Worm (Caenorhabditis elegans) whole organism, young adult: ENCODE data around the gene F18E3.12.

ENCODE experiments used
- B0019.2 ChIP-seq: fragments of 200-800 bp; sonication (Bioruptor generic); conservative IDR thresholded peaks from 2 replicates; pipeline ENCODE4 v1.3.6; 2022; ENCODE audit warnings: missing genetic modification reagents, missing genetic modification characterization, missing compliant biosample characterization
- B0261.1 ChIP-seq: sonication (generic microtip); optimal IDR thresholded peaks from 2 replicates; lab custom pipeline; 2016; ENCODE audit warnings: mild to moderate bottlenecking, missing genetic modification characterization, moderate library complexity, missing compliant biosample characterization
- F22D6.2 ChIP-seq: sonication (generic microtip); optimal IDR thresholded peaks from 2 replicates; lab custom pipeline; 2016; ENCODE audit warnings: mild to moderate bottlenecking, missing genetic modification characterization, missing compliant biosample characterization
- Y53F4B.3 ChIP-seq: fragments of 200-800 bp; sonication (Bioruptor generic); IDR thresholded peaks from 2 replicates; pipeline ENCODE4 v1.3.6; 2022; ENCODE audit warnings: missing genetic modification reagents, missing genetic modification characterization, missing compliant biosample characterization
- Y67H2A.10 ChIP-seq: fragments of 200-800 bp; sonication (Bioruptor generic); conservative IDR thresholded peaks from 2 replicates; pipeline ENCODE4 v1.3.6; 2022; ENCODE audit warnings: missing genetic modification reagents, missing genetic modification characterization, missing compliant biosample characterization
- Y79H2A.3 ChIP-seq: fragments of 200-800 bp; sonication (Bioruptor generic); conservative IDR thresholded peaks from 2 replicates; pipeline ENCODE4 v1.3.6; 2022; ENCODE audit warnings: missing genetic modification reagents, missing genetic modification characterization, missing compliant biosample characterization
- Y95B8A.8 ChIP-seq: fragments of 200-800 bp; sonication (Bioruptor generic); IDR thresholded peaks from 2 replicates; pipeline ENCODE4 v1.3.6; 2022; ENCODE audit warnings: missing genetic modification reagents, missing genetic modification characterization, missing compliant biosample characterization
- athp-1 ChIP-seq: sonication (generic microtip); optimal IDR thresholded peaks from 2 replicates; lab custom pipeline; 2017; ENCODE audit warnings: mild to moderate bottlenecking, missing genetic modification characterization, missing compliant biosample characterization
- attf-3 ChIP-seq: fragments of 200-800 bp; sonication (Bioruptor generic); conservative IDR thresholded peaks from 2 replicates; pipeline ENCODE4 v1.3.6; 2022; ENCODE audit warnings: missing genetic modification reagents, missing genetic modification characterization, missing compliant biosample characterization
- attf-5 ChIP-seq: fragments of 200-800 bp; sonication (Bioruptor generic); optimal IDR thresholded peaks from 2 replicates; lab custom pipeline; 2018; ENCODE audit warnings: mild to moderate bottlenecking, missing genetic modification characterization, missing compliant biosample characterization
- ceh-40 ChIP-seq: fragments of 200-800 bp; sonication (Bioruptor generic); IDR thresholded peaks from 2 replicates; pipeline ENCODE4 v1.3.6; 2022; ENCODE audit warnings: missing genetic modification characterization, missing compliant biosample characterization
- ceh-58 ChIP-seq: fragments of 200-800 bp; sonication (Bioruptor generic); IDR thresholded peaks from 2 replicates; pipeline ENCODE4 v1.3.6; 2022; ENCODE audit warnings: missing genetic modification characterization, missing compliant biosample characterization
- ceh-79 ChIP-seq: sonication (generic microtip); optimal IDR thresholded peaks from 2 replicates; lab custom pipeline; 2017; ENCODE audit warnings: mild to moderate bottlenecking, missing genetic modification characterization, missing compliant biosample characterization
- ceh-91 ChIP-seq: fragments of 200-800 bp; sonication (Bioruptor generic); IDR thresholded peaks from 2 replicates; pipeline ENCODE4 v1.3.6; 2022; ENCODE audit warnings: missing genetic modification reagents, missing genetic modification characterization, missing compliant biosample characterization
- die-1 ChIP-seq: sonication (generic microtip); optimal IDR thresholded peaks from 2 replicates; lab custom pipeline; 2016; ENCODE audit warnings: missing genotype, mild to moderate bottlenecking, missing genetic modification characterization, missing compliant biosample characterization
- efl-1 ChIP-seq: fragments of 150-350 bp; optimal IDR thresholded peaks from 2 replicates; lab custom pipeline; 2014; ENCODE audit warnings: missing biosample characterization, missing genetic modification reagents, missing genetic modification characterization
- ekl-4 ChIP-seq: fragments of 200-800 bp; sonication (Bioruptor generic); IDR thresholded peaks from 2 replicates; pipeline ENCODE4 v1.3.6; 2022; ENCODE audit warnings: missing genetic modification reagents, missing genetic modification characterization, missing compliant biosample characterization
- fkh-3 ChIP-seq: sonication (generic microtip); optimal IDR thresholded peaks from 2 replicates; lab custom pipeline; 2016; ENCODE audit warnings: mild to moderate bottlenecking, missing genetic modification characterization, missing compliant biosample characterization
- gei-17 ChIP-seq: fragments of 200-800 bp; sonication (Bioruptor generic); optimal IDR thresholded peaks from 2 replicates; lab custom pipeline; 2018; ENCODE audit warnings: mild to moderate bottlenecking, missing genetic modification characterization, missing compliant biosample characterization
- him-1 ChIP-seq: sonication (generic microtip); optimal IDR thresholded peaks from 2 replicates; lab custom pipeline; 2016; ENCODE audit warnings: missing genotype, missing genetic modification reagents, missing genetic modification characterization, missing compliant biosample characterization
- hsf-1 ChIP-seq: fragments of 200-800 bp; sonication (Bioruptor generic); IDR thresholded peaks from 2 replicates; pipeline ENCODE4 v1.3.6; 2022; ENCODE audit warnings: missing genetic modification reagents, missing genetic modification characterization, missing compliant biosample characterization
- let-526 ChIP-seq: fragments of 200-800 bp; sonication (Bioruptor generic); IDR thresholded peaks from 2 replicates; pipeline ENCODE4 v1.3.6; 2022; ENCODE audit warnings: missing genetic modification reagents, missing genetic modification characterization, missing compliant biosample characterization
- lin-35 ChIP-seq, 3 experiments: fragments of 150-350 bp in 2 of 3; sonication (generic microtip) in 1 of 3; optimal IDR thresholded peaks; 2 replicates each; lab custom pipeline; 2014 to 2018; ENCODE audit warnings: missing biosample characterization in 3 of 3, missing genetic modification characterization in 3 of 3, missing genetic modification reagents in 3 of 3
- lin-40 ChIP-seq: sonication (generic microtip); optimal IDR thresholded peaks from 2 replicates; lab custom pipeline; 2016; ENCODE audit warnings: missing genetic modification characterization, mild to moderate bottlenecking, missing compliant biosample characterization, missing genotype, missing genetic modification reagents
- lsl-1 ChIP-seq: fragments of 200-800 bp; sonication (Bioruptor generic); optimal IDR thresholded peaks from 2 replicates; lab custom pipeline; 2018; ENCODE audit warnings: mild to moderate bottlenecking, missing genetic modification characterization, moderate library complexity, missing compliant biosample characterization
- madf-10 ChIP-seq: sonication (generic microtip); optimal IDR thresholded peaks from 2 replicates; lab custom pipeline; 2016; ENCODE audit warnings: mild to moderate bottlenecking, missing genetic modification characterization, missing compliant biosample characterization
- madf-8 ChIP-seq: fragments of 200-800 bp; sonication (Bioruptor generic); conservative IDR thresholded peaks from 2 replicates; pipeline ENCODE4 v1.3.6; 2022; ENCODE audit warnings: missing genetic modification reagents, missing genetic modification characterization, missing compliant biosample characterization
- mes-4 ChIP-seq: sonication (generic microtip); optimal IDR thresholded peaks from 2 replicates; lab custom pipeline; 2016; ENCODE audit warnings: missing genotype, missing genetic modification characterization, missing compliant biosample characterization
- nfya-2 ChIP-seq: fragments of 200-800 bp; sonication (Bioruptor generic); IDR thresholded peaks from 2 replicates; pipeline ENCODE4 v1.3.6; 2022; ENCODE audit warnings: missing genetic modification reagents, missing genetic modification characterization, missing compliant biosample characterization
- nhr-27 ChIP-seq: fragments of 200-800 bp; sonication (Bioruptor generic); optimal IDR thresholded peaks from 2 replicates; lab custom pipeline; 2018; ENCODE audit warnings: mild to moderate bottlenecking, missing genetic modification characterization, moderate library complexity, missing compliant biosample characterization
- rcor-1 ChIP-seq: fragments of 200-800 bp; sonication (Bioruptor generic); IDR thresholded peaks from 2 replicates; pipeline ENCODE4 v1.3.6; 2022; ENCODE audit warnings: missing genetic modification reagents, missing genetic modification characterization, missing compliant biosample characterization
- rpc-1 ChIP-seq, 2 experiments: fragments of 150-350 bp in 1 of 2; sonication (generic microtip) in 1 of 2; optimal IDR thresholded peaks; 2 replicates each; lab custom pipeline; 2014 to 2018; ENCODE audit warnings: missing biosample characterization in 1 of 2, missing genetic modification characterization in 1 of 2, missing genetic modification reagents in 1 of 2, missing genotype in 1 of 2
- sdz-38 ChIP-seq: sonication (generic microtip); optimal IDR thresholded peaks from 2 replicates; lab custom pipeline; 2016; ENCODE audit warnings: missing genotype, missing genetic modification characterization, missing compliant biosample characterization
- snpc-1.1 ChIP-seq: sonication (generic microtip); optimal IDR thresholded peaks from 2 replicates; lab custom pipeline; 2017; ENCODE audit warnings: missing genetic modification characterization, mild to moderate bottlenecking, missing compliant biosample characterization, antibody characterized with exemption, moderate library complexity, missing genotype, missing genetic modification reagents; ENCODE audit not compliant: insufficient read depth
- snpc-3.4 ChIP-seq: sonication (generic microtip); optimal IDR thresholded peaks from 2 replicates; lab custom pipeline; 2017; ENCODE audit warnings: missing genetic modification characterization, mild to moderate bottlenecking, missing compliant biosample characterization, antibody characterized with exemption, moderate library complexity, missing genotype, missing genetic modification reagents
- sptf-2 ChIP-seq: fragments of 200-800 bp; sonication (Bioruptor generic); optimal IDR thresholded peaks from 2 replicates; lab custom pipeline; 2018; ENCODE audit warnings: mild to moderate bottlenecking, missing genetic modification characterization, missing compliant biosample characterization
- tbp1 ChIP-seq: fragments of 200-800 bp; sonication (Bioruptor generic); optimal IDR thresholded peaks from 2 replicates; lab custom pipeline; 2018; ENCODE audit warnings: mild to moderate bottlenecking, missing genetic modification characterization, missing compliant biosample characterization
- tbx-9 ChIP-seq: sonication (generic microtip); optimal IDR thresholded peaks from 2 replicates; lab custom pipeline; 2016; ENCODE audit warnings: borderline replicate concordance, missing genetic modification characterization, inconsistent platforms, missing compliant biosample characterization
- tlf-1 ChIP-seq: fragments of 200-800 bp; sonication (Bioruptor generic); optimal IDR thresholded peaks from 2 replicates; lab custom pipeline; 2018; ENCODE audit warnings: mild to moderate bottlenecking, missing genetic modification characterization, missing compliant biosample characterization
- zfh-2 ChIP-seq: fragments of 200-800 bp; sonication (Bioruptor generic); conservative IDR thresholded peaks from 2 replicates; pipeline ENCODE4 v1.3.6; 2022; ENCODE audit warnings: missing genetic modification reagents, missing genetic modification characterization, missing compliant biosample characterization
- ztf-3 ChIP-seq: fragments of 200-800 bp; sonication (Bioruptor generic); optimal IDR thresholded peaks from 2 replicates; lab custom pipeline; 2018; ENCODE audit warnings: mild to moderate bottlenecking, missing genetic modification characterization, missing compliant biosample characterization

F18E3.12 gene

ce11 chrV:7454236-7454635 lies 39.5 kb downstream of the F18E3.12 start, which contains the start of gene try-8:
try-8 (minus strand) TSS chrV:7454336.
- no peak for TF ChIP-seq ztf-3 (GFP tag; lab: Kevin White, UChicago)
- no peak for TF ChIP-seq die-1 (tag; lab: Kevin White, UChicago)
- no peak for TF ChIP-seq let-526 (GFP tag; lab: Robert Waterston, UW)
- no peak for TF ChIP-seq mes-4 (tag; lab: Kevin White, UChicago)
- TF ChIP-seq, all 124 proteins: peak for 0

- TF ChIP-seq let-526 (GFP tag; lab: Robert Waterston, UW): no peak
- TF ChIP-seq Y67H2A.10 (GFP tag; lab: Robert Waterston, UW): no peak
- no peak for TF ChIP-seq attf-3 (GFP tag; lab: Robert Waterston, UW)
- no peak for TF ChIP-seq ceh-79 (tag; lab: Kevin White, UChicago)
- no peak for TF ChIP-seq Y95B8A.8
- TF ChIP-seq madf-8: no peak
- no peak for TF ChIP-seq madf-10 (tag; lab: Kevin White, UChicago)
- TF ChIP-seq ceh-91 (GFP tag; lab: Robert Waterston, UW): no peak
- TF ChIP-seq snpc-1.1: no peak
- no peak for TF ChIP-seq tlf-1 (GFP tag; lab: Kevin White, UChicago)
- TF ChIP-seq him-1 (tag; lab: Kevin White, UChicago): no peak
- no peak for TF ChIP-seq snpc-3.4 (tag; lab: Kevin White, UChicago)
- no peak for TF ChIP-seq ceh-40 (GFP tag; lab: Robert Waterston, UW)
- no peak for TF ChIP-seq lsl-1
- no peak for TF ChIP-seq tbp1 (GFP tag; lab: Kevin White, UChicago)
- TF ChIP-seq ekl-4 (GFP tag; lab: Robert Waterston, UW): no peak
- TF ChIP-seq zfh-2 (GFP tag; lab: Robert Waterston, UW): no peak
These were observed 40.2 kb downstream of the F18E3.12 start, which contains the start of gene F25E5.2 for ce11 chrV:7455008-7455407. F25E5.2 (plus strand) TSS chrV:7455308.

- TF ChIP-seq F22D6.2 (tag; lab: Kevin White, UChicago) (no peak), lin-35 (GFP tag; optimal IDR thresholded peaks at IDR 0.05; lab: Kevin White, UChicago) (no peak), lin-40 (no peak), sdz-38 (tag; lab: Kevin White, UChicago) (no peak), Y53F4B.3 (no peak), fkh-3 (tag; lab: Kevin White, UChicago) (no peak), zfh-2 (GFP tag; lab: Robert Waterston, UW) (no peak), sptf-2 (GFP tag; lab: Kevin White, UChicago) (no peak), B0261.1 (tag; lab: Kevin White, UChicago) (no peak), rpc-1 (optimal IDR thresholded peaks at IDR 0.05; lab: Kevin White, UChicago) (no peak), rpc-1 (tag; optimal IDR thresholded peaks at IDR 0.05; lab: Kevin White, UChicago) (no peak), nfya-2 (GFP tag; lab: Robert Waterston, UW) (no peak), athp-1 (no peak)
- TF ChIP-seq, all 124 proteins: peak for 0
These were observed 46.1 kb downstream of the F18E3.12 start, which contains the start of gene srh-92 for ce11 chrV:7460898-7461297. srh-92 (minus strand) TSS chrV:7460998.

ce11 chrV:7464696-7465095 lies 49.9 kb downstream of the F18E3.12 start, which contains the start of gene srh-89:
srh-89 (minus strand) TSS chrV:7464796.
- no peak for TF ChIP-seq Y79H2A.3
- no peak for TF ChIP-seq attf-5 (GFP tag; lab: Kevin White, UChicago)
- no peak for TF ChIP-seq B0019.2 (GFP tag; lab: Robert Waterston, UW)
- TF ChIP-seq rcor-1 (GFP tag; lab: Robert Waterston, UW): no peak
- no peak for TF ChIP-seq nhr-27
- no peak for TF ChIP-seq sptf-2 (GFP tag; lab: Kevin White, UChicago)
- no peak for TF ChIP-seq tbx-9
- TF ChIP-seq hsf-1: no peak
- TF ChIP-seq tlf-1 (GFP tag; lab: Kevin White, UChicago): no peak
- TF ChIP-seq gei-17 (GFP tag; lab: Kevin White, UChicago): no peak
- no peak for TF ChIP-seq snpc-3.4 (tag; lab: Kevin White, UChicago)
- no peak for TF ChIP-seq efl-1 (GFP tag; lab: Kevin White, UChicago)
- no peak for TF ChIP-seq ceh-58 (GFP tag; lab: Robert Waterston, UW)
- TF ChIP-seq, all 124 proteins: peak for 0
